Worm (Caenorhabditis elegans): Measurements from ENCODE around the gene srx-47.

ce11 chrV:9312377-9312776 is 37.4 kb upstream of the srx-47 start:
- TF ChIP-seq ceh-79 (tag; optimal IDR thresholded peaks at IDR 0.05) (no peak), cebp-1 (GFP tag; IDR thresholded peaks at IDR 0.05) (no peak), cebp-1 (tag; optimal IDR thresholded peaks at IDR 0.05) (no peak), dox-1 (GFP tag; IDR thresholded peaks at IDR 0.05) (no peak), madf-8 (GFP tag; conservative IDR thresholded peaks at IDR 0.05) (no peak), attf-6 (GFP tag; IDR thresholded peaks at IDR 0.05) (no peak), ztf-6 (GFP tag; IDR thresholded peaks at IDR 0.05) (no peak), unc-62 (GFP tag; optimal IDR thresholded peaks at IDR 0.05) (no peak), rcor-1 (GFP tag; IDR thresholded peaks at IDR 0.05) (no peak), dpl-1 (GFP tag; optimal IDR thresholded peaks at IDR 0.05) (no peak)

Data from whole organism, young adult.